Worm (Caenorhabditis elegans) whole organism, L4 larva: ENCODE data around the gene F15E6.5.

Source experiments
- aly-2 ChIP-seq: sonication (generic microtip); optimal IDR thresholded peaks from 2 replicates; lab custom pipeline; 2018; ENCODE audit warnings: missing biosample characterization, missing genetic modification characterization
- ceh-82 ChIP-seq: sonication (generic microtip); optimal IDR thresholded peaks from 2 replicates; lab custom pipeline; 2017; ENCODE audit warnings: missing biosample characterization, missing genetic modification characterization
- egl-27 ChIP-seq: sonication (generic microtip); optimal IDR thresholded peaks from 3 replicates; lab custom pipeline; 2017; ENCODE audit warnings: missing biosample characterization, missing genetic modification reagents, missing genetic modification characterization
- fkh-10 ChIP-seq: fragments of 150-350 bp; optimal IDR thresholded peaks from 2 replicates; lab custom pipeline; 2014; ENCODE audit warnings: missing biosample characterization, missing genetic modification reagents, missing genetic modification characterization
- jun-1 ChIP-seq: fragments of 150-350 bp; optimal IDR thresholded peaks from 2 replicates; lab custom pipeline; 2014; ENCODE audit warnings: missing biosample characterization, missing genetic modification reagents, missing genetic modification characterization
- lin-1 ChIP-seq: fragments of 200-800 bp; sonication (Bioruptor generic); IDR thresholded peaks from 2 replicates; pipeline ENCODE4 v1.3.6; 2022; ENCODE audit warnings: missing genetic modification reagents, missing genetic modification characterization, missing compliant biosample characterization
- lin-39 ChIP-seq: fragments of 150-350 bp; optimal IDR thresholded peaks from 2 replicates; lab custom pipeline; 2014; ENCODE audit warnings: missing biosample characterization, missing genetic modification reagents, missing genetic modification characterization
- nhr-77 ChIP-seq: fragments of 150-350 bp; optimal IDR thresholded peaks from 2 replicates; lab custom pipeline; 2014; ENCODE audit warnings: missing biosample characterization, missing genetic modification characterization
- snpc-4 ChIP-seq: fragments of 150-350 bp; optimal IDR thresholded peaks from 2 replicates; lab custom pipeline; 2014; ENCODE audit warnings: missing biosample characterization, missing genetic modification characterization
- unc-130 ChIP-seq: sonication (generic microtip); optimal IDR thresholded peaks from 2 replicates; lab custom pipeline; 2016; ENCODE audit warnings: missing genetic modification reagents, missing genetic modification characterization, missing compliant biosample characterization
- unc-39 ChIP-seq: sonication (generic microtip); optimal IDR thresholded peaks from 2 replicates; lab custom pipeline; 2017; ENCODE audit warnings: missing biosample characterization, missing genetic modification characterization

- TF ChIP-seq aly-2 (tag; lab: Kevin White, UChicago) (no peak), fkh-10 (GFP tag; lab: Kevin White, UChicago) (no peak), nhr-77 (tag; lab: Kevin White, UChicago) (no peak), unc-130 (GFP tag; lab: Kevin White, UChicago) (no peak), ceh-82 (tag; lab: Kevin White, UChicago) (no peak), unc-39 (tag; lab: Kevin White, UChicago) (no peak), egl-27 (tag; lab: Kevin White, UChicago) (no peak), lin-1 (GFP tag; lab: Robert Waterston, UW) (no peak), snpc-4 (tag; lab: Kevin White, UChicago) (no peak), lin-39 (tag; lab: Kevin White, UChicago) (no peak), jun-1 (tag; lab: Kevin White, UChicago) (no peak)
These were observed 3.2 kb downstream of the F15E6.5 start, which contains the start of gene F15E6.10 for ce11 chrIV:4292569-4292968.
